Fruit fly (Drosophila melanogaster) whole organism, wandering third instar larva: ENCODE results near the gene CG8369.

Experiments used
- Abd-B ChIP-seq: fragments of >200 bp; optimal IDR thresholded peaks from 2 replicates; lab custom pipeline; 2017; ENCODE audit warnings: missing biosample characterization, missing genetic modification characterization
- CG32264 ChIP-seq: fragments of 200-800 bp; sonication (Bioruptor generic); optimal IDR thresholded peaks from 2 replicates; lab custom pipeline; 2016; ENCODE audit warnings: missing biosample characterization, missing genetic modification characterization
- CG9705 ChIP-seq: fragments of 200-800 bp; sonication (Bioruptor generic); optimal IDR thresholded peaks from 2 replicates; lab custom pipeline; 2018; ENCODE audit warnings: missing biosample characterization, mild to moderate bottlenecking, missing genetic modification characterization
- CrebA ChIP-seq: fragments of 200-800 bp; sonication (Bioruptor generic); optimal IDR thresholded peaks from 2 replicates; lab custom pipeline; 2016; ENCODE audit warnings: missing biosample characterization, mild to moderate bottlenecking, missing genetic modification characterization, borderline replicate concordance
- Dfd ChIP-seq: fragments of >200 bp; optimal IDR thresholded peaks from 2 replicates; lab custom pipeline; 2017; ENCODE audit warnings: missing biosample characterization, missing genetic modification characterization
- Dif ChIP-seq: fragments of 200-275, 200-300 bp; sonication (Bioruptor generic); optimal IDR thresholded peaks from 2 replicates; lab custom pipeline; 2018; ENCODE audit warnings: missing biosample characterization, missing genetic modification characterization; ENCODE audit not compliant: partially characterized antibody
- GATAd ChIP-seq: sonication (Bioruptor generic); optimal IDR thresholded peaks from 2 replicates; lab custom pipeline; 2016; ENCODE audit warnings: missing biosample characterization, missing genetic modification characterization
- HLH106 ChIP-seq: fragments of 200-800 bp; optimal IDR thresholded peaks from 3 replicates; lab custom pipeline; 2019; ENCODE audit warnings: missing biosample characterization, mild to moderate bottlenecking, missing genetic modification characterization, moderate library complexity
- Hnf4 ChIP-seq: fragments of 200-800 bp; sonication (Bioruptor generic); optimal IDR thresholded peaks from 2 replicates; lab custom pipeline; 2016; ENCODE audit warnings: missing biosample characterization, mild to moderate bottlenecking, missing genetic modification characterization
- Hr78 ChIP-seq: fragments of >200 bp; optimal IDR thresholded peaks from 2 replicates; lab custom pipeline; 2017; ENCODE audit warnings: missing biosample characterization, missing genetic modification characterization
- Hr83 ChIP-seq: fragments of 200-300 bp; sonication (Bioruptor generic); optimal IDR thresholded peaks from 2 replicates; lab custom pipeline; 2016; ENCODE audit warnings: missing biosample characterization, mild to moderate bottlenecking, missing genetic modification characterization, moderate library complexity; ENCODE audit not compliant: poor library complexity, severe bottlenecking
- Jra ChIP-seq: sonication (Bioruptor generic); optimal IDR thresholded peaks from 2 replicates; lab custom pipeline; 2016; ENCODE audit warnings: missing biosample characterization, missing genetic modification characterization
- Mio ChIP-seq: sonication (Bioruptor generic); optimal IDR thresholded peaks from 2 replicates; lab custom pipeline; 2016; ENCODE audit warnings: missing biosample characterization, missing genetic modification characterization
- Myc ChIP-seq: fragments of >200 bp; optimal IDR thresholded peaks from 2 replicates; lab custom pipeline; 2017
- N ChIP-seq: fragments of >200 bp; optimal IDR thresholded peaks from 2 replicates; lab custom pipeline; 2018; ENCODE audit warnings: missing biosample characterization, missing external identifiers, missing genetic modification characterization
- OdsH ChIP-seq: fragments of 200-800 bp; sonication (Bioruptor generic); optimal IDR thresholded peaks from 2 replicates; lab custom pipeline; 2016; ENCODE audit warnings: missing biosample characterization, mild to moderate bottlenecking, missing genetic modification characterization
- Rel ChIP-seq, 2 experiments: fragments of 200-800 bp; sonication (Bioruptor generic) in 1 of 2; optimal IDR thresholded peaks; 2 replicates in 1 of 2; 3 replicates in 1 of 2; lab custom pipeline; 2016 to 2019; ENCODE audit warnings: mild to moderate bottlenecking in 2 of 2, missing biosample characterization in 2 of 2, missing genetic modification characterization in 2 of 2, moderate library complexity in 1 of 2
- Sp1 ChIP-seq: fragments of 200-800 bp; sonication (Bioruptor generic); optimal IDR thresholded peaks from 3 replicates; lab custom pipeline; 2019; ENCODE audit warnings: missing biosample characterization, mild to moderate bottlenecking, missing genetic modification characterization, moderate library complexity
- Vsx2 ChIP-seq: fragments of 200-300, 225-300 bp; sonication (Bioruptor generic); optimal IDR thresholded peaks from 2 replicates; lab custom pipeline; 2018; ENCODE audit warnings: missing biosample characterization, missing genetic modification characterization; ENCODE audit not compliant: partially characterized antibody
- br ChIP-seq: fragments of 200-800 bp; sonication (Bioruptor generic); optimal IDR thresholded peaks from 2 replicates; lab custom pipeline; 2016; ENCODE audit warnings: missing biosample characterization, missing genetic modification characterization
- brk ChIP-seq: fragments of 200-800 bp; sonication (Bioruptor generic); optimal IDR thresholded peaks from 2 replicates; lab custom pipeline; 2016; ENCODE audit warnings: missing biosample characterization, mild to moderate bottlenecking, missing genetic modification characterization
- dl ChIP-seq, 2 experiments: fragments of 175-275, 200-275 bp in 1 of 2; fragments of 200-275 bp in 1 of 2; sonication (Bioruptor generic); optimal IDR thresholded peaks; lab custom pipeline; 2018; ENCODE audit warnings: mild to moderate bottlenecking in 2 of 2, missing biosample characterization in 2 of 2, missing genetic modification characterization in 2 of 2, moderate library complexity in 2 of 2; ENCODE audit not compliant: partially characterized antibody in 2 of 2, insufficient read depth in 1 of 2
- dmrt93B ChIP-seq: fragments of 200-800 bp; sonication (Bioruptor generic); optimal IDR thresholded peaks from 2 replicates; lab custom pipeline; 2018; ENCODE audit warnings: missing biosample characterization, mild to moderate bottlenecking, missing genetic modification characterization
- dsf ChIP-seq: sonication (Bioruptor generic); optimal IDR thresholded peaks from 2 replicates; lab custom pipeline; 2016; ENCODE audit warnings: missing biosample characterization, missing genetic modification characterization, borderline replicate concordance
- ey ChIP-seq: fragments of 200-800 bp; sonication (Bioruptor generic); optimal IDR thresholded peaks from 2 replicates; lab custom pipeline; 2016; ENCODE audit warnings: missing biosample characterization, missing genetic modification characterization
- foxo ChIP-seq, 2 experiments: fragments of 200-800 bp; sonication (Bioruptor generic); optimal IDR thresholded peaks; 2 replicates in 1 of 2; 3 replicates in 1 of 2; lab custom pipeline; 2016 to 2017; ENCODE audit warnings: missing biosample characterization in 2 of 2, missing genetic modification characterization in 2 of 2
- fru ChIP-seq: fragments of 200-800 bp; sonication (Bioruptor generic); optimal IDR thresholded peaks from 3 replicates; lab custom pipeline; 2016; ENCODE audit warnings: missing biosample characterization, mild to moderate bottlenecking, missing genetic modification characterization
- h ChIP-seq: fragments of 200-800 bp; sonication (Bioruptor generic); optimal IDR thresholded peaks from 3 replicates; lab custom pipeline; 2016; ENCODE audit warnings: missing biosample characterization, mild to moderate bottlenecking, missing genetic modification characterization
- jim ChIP-seq: fragments of 175-275, 200-325 bp; sonication (Bioruptor generic); optimal IDR thresholded peaks from 2 replicates; lab custom pipeline; 2016; ENCODE audit warnings: missing biosample characterization, mild to moderate bottlenecking, missing genetic modification characterization
- lola ChIP-seq: fragments of >200 bp; optimal IDR thresholded peaks from 2 replicates; lab custom pipeline; 2017; ENCODE audit warnings: missing biosample characterization, missing genetic modification characterization
- pan ChIP-seq: fragments of >200 bp; optimal IDR thresholded peaks from 2 replicates; lab custom pipeline; 2017
- psq ChIP-seq: fragments of 200-800 bp; sonication (Bioruptor generic); optimal IDR thresholded peaks from 3 replicates; lab custom pipeline; 2017; ENCODE audit warnings: missing biosample characterization, mild to moderate bottlenecking, missing genetic modification characterization, moderate library complexity
- rgr ChIP-seq: fragments of 200-800 bp; sonication (Bioruptor generic); optimal IDR thresholded peaks from 3 replicates; lab custom pipeline; 2016; ENCODE audit warnings: missing biosample characterization, mild to moderate bottlenecking, missing genetic modification characterization
- sage ChIP-seq: fragments of 200-800 bp; sonication (Bioruptor generic); optimal IDR thresholded peaks from 2 replicates; lab custom pipeline; 2016; ENCODE audit warnings: missing biosample characterization, mild to moderate bottlenecking, missing genetic modification characterization
- sv ChIP-seq: fragments of 200-800 bp; sonication (Bioruptor generic); optimal IDR thresholded peaks from 3 replicates; lab custom pipeline; 2016; ENCODE audit warnings: missing biosample characterization, missing genetic modification characterization
- tai ChIP-seq: sonication (Bioruptor generic); optimal IDR thresholded peaks from 2 replicates; lab custom pipeline; 2016; ENCODE audit warnings: missing biosample characterization, missing genetic modification characterization
- usp ChIP-seq: fragments of >200 bp; optimal IDR thresholded peaks from 2 replicates; lab custom pipeline; 2017; ENCODE audit warnings: missing biosample characterization, missing genetic modification characterization
- woc ChIP-seq: sonication (Bioruptor generic); optimal IDR thresholded peaks from 2 replicates; lab custom pipeline; 2016; ENCODE audit warnings: missing biosample characterization, mild to moderate bottlenecking, missing genetic modification characterization

CG8369 gene

dm6 chr3R:8810397-8811184 lies 11.2 kb upstream of the CG8369 start (continued):
- peak; percentile 49 for TF ChIP-seq CG32264 (GFP tag; lab: Kevin White, UChicago)

dm6 chr3R:8811323-8811936 lies 10.4 kb upstream of the CG8369 start:
- TF ChIP-seq Sp1 (GFP tag; lab: Kevin White, UChicago): peak; percentile 98
- no peak for TF ChIP-seq Myc (lab: Kevin White, UChicago)
- no peak for TF ChIP-seq N (GFP tag; lab: Kevin White, UChicago)
- TF ChIP-seq Abd-B: no peak
- peak; percentile 99 for TF ChIP-seq OdsH (GFP tag; lab: Kevin White, UChicago)
- TF ChIP-seq tai (GFP tag; lab: Kevin White, UChicago): peak; percentile 95
- no peak for TF ChIP-seq lola (GFP tag; lab: Kevin White, UChicago)
- peak; percentile 97 for TF ChIP-seq sage (GFP tag; lab: Kevin White, UChicago)
- TF ChIP-seq fru (GFP tag; lab: Kevin White, UChicago): peak; percentile 99
- peak; percentile 99 for TF ChIP-seq sv (GFP tag; lab: Kevin White, UChicago)
- TF ChIP-seq usp: no peak
- TF ChIP-seq GATAd: no peak
- TF ChIP-seq foxo (GFP tag; optimal IDR thresholded peaks at IDR 0.05; lab: Kevin White, UChicago): peak; percentile 95 to 99
- peak; percentile 82 for TF ChIP-seq pan (lab: Kevin White, UChicago)
- TF ChIP-seq Mio (GFP tag; lab: Kevin White, UChicago): peak; percentile 88
- TF ChIP-seq CrebA (GFP tag; lab: Kevin White, UChicago): no peak
- TF ChIP-seq Dfd: no peak
- no peak for TF ChIP-seq Hr78 (GFP tag; lab: Kevin White, UChicago)
- peak; percentile 97 for TF ChIP-seq Rel (GFP tag; optimal IDR thresholded peaks at IDR 0.05; lab: Kevin White, UChicago)
- peak; percentile 91 for TF ChIP-seq Rel (tag; optimal IDR thresholded peaks at IDR 0.05; lab: Kevin White, UChicago)
- peak in 1 of 2 experiments; percentile 17 for TF ChIP-seq dl (GFP tag; optimal IDR thresholded peaks at IDR 0.05; lab: Kevin White, UChicago; ENCODE audit: insufficient read depth in 1 of 2, partially characterized antibody in 2 of 2)
- TF ChIP-seq br (GFP tag; lab: Kevin White, UChicago): peak; percentile 99
- TF ChIP-seq psq (GFP tag; lab: Kevin White, UChicago): peak; percentile 97
- TF ChIP-seq dsf (GFP tag; lab: Kevin White, UChicago): peak; percentile 86
- TF ChIP-seq brk: peak; percentile 97
- peak; percentile 99 for TF ChIP-seq rgr
- peak; percentile 99 for TF ChIP-seq h (GFP tag; lab: Kevin White, UChicago)
- peak; percentile 89 for TF ChIP-seq CG9705 (GFP tag; lab: Kevin White, UChicago)
- no peak for TF ChIP-seq jim (GFP tag; lab: Kevin White, UChicago)
- TF ChIP-seq HLH106 (tag; lab: Kevin White, UChicago): peak; percentile 98
- peak; percentile 97 for TF ChIP-seq dmrt93B (GFP tag; lab: Kevin White, UChicago)
- peak; percentile 95 for TF ChIP-seq Jra (GFP tag; lab: Kevin White, UChicago)
- peak; percentile 76 for TF ChIP-seq Dif (GFP tag; lab: Kevin White, UChicago)
- peak; percentile 99 for TF ChIP-seq ey
- TF ChIP-seq Vsx2: no peak
- TF ChIP-seq woc: peak; percentile 99
- TF ChIP-seq CG32264 (GFP tag; lab: Kevin White, UChicago): peak; percentile 98
- peak; percentile 99 for TF ChIP-seq Hnf4 (GFP tag; lab: Kevin White, UChicago)
- TF ChIP-seq Hr83: peak; percentile 59
